Worm (Caenorhabditis elegans) whole organism, young adult: ENCODE measurements around the gene far-8.

ENCODE experiments used
- B0035.1 ChIP-seq: sonication (generic microtip); optimal IDR thresholded peaks from 2 replicates; lab custom pipeline; 2016; ENCODE audit warnings: missing genetic modification characterization, mild to moderate bottlenecking, missing compliant biosample characterization, missing genotype, missing genetic modification reagents
- B0336.3 ChIP-seq: fragments of 200-800 bp; sonication (Bioruptor generic); IDR thresholded peaks from 2 replicates; pipeline ENCODE4 v1.3.6; 2022; ENCODE audit warnings: missing genetic modification characterization, missing compliant biosample characterization
- C06A6.2 ChIP-seq: fragments of 200-800 bp; sonication (Bioruptor generic); conservative IDR thresholded peaks from 2 replicates; pipeline ENCODE4 v1.3.6; 2022; ENCODE audit warnings: missing genetic modification characterization, missing compliant biosample characterization
- D2030.7 ChIP-seq: fragments of 200-800 bp; sonication (Bioruptor generic); IDR thresholded peaks from 2 replicates; pipeline ENCODE4 v1.3.6; 2022; ENCODE audit warnings: missing genetic modification reagents, missing genetic modification characterization, missing compliant biosample characterization
- F22D6.2 ChIP-seq: sonication (generic microtip); optimal IDR thresholded peaks from 2 replicates; lab custom pipeline; 2016; ENCODE audit warnings: mild to moderate bottlenecking, missing genetic modification characterization, missing compliant biosample characterization
- F33H1.4 ChIP-seq: fragments of 200-800 bp; sonication (Bioruptor generic); IDR thresholded peaks from 2 replicates; pipeline ENCODE4 v1.3.6; 2022; ENCODE audit warnings: missing genetic modification reagents, missing genetic modification characterization, missing compliant biosample characterization
- F37B4.10 ChIP-seq: fragments of 200-800 bp; sonication (Bioruptor generic); IDR thresholded peaks from 2 replicates; pipeline ENCODE4 v1.3.6; 2022; ENCODE audit warnings: missing genetic modification characterization, missing compliant biosample characterization
- F55B11.4 ChIP-seq: sonication (generic microtip); optimal IDR thresholded peaks from 2 replicates; lab custom pipeline; 2016; ENCODE audit warnings: missing compliant biosample characterization, missing genetic modification characterization, borderline replicate concordance; ENCODE audit not compliant: insufficient read depth
- T26A5.8 ChIP-seq: sonication (generic microtip); optimal IDR thresholded peaks from 2 replicates; lab custom pipeline; 2016; ENCODE audit warnings: missing genetic modification characterization, missing compliant biosample characterization
- Y53F4B.3 ChIP-seq: fragments of 200-800 bp; sonication (Bioruptor generic); IDR thresholded peaks from 2 replicates; pipeline ENCODE4 v1.3.6; 2022; ENCODE audit warnings: missing genetic modification reagents, missing genetic modification characterization, missing compliant biosample characterization
- Y53G8AR.9 ChIP-seq: fragments of 200-800 bp; sonication (Bioruptor generic); conservative IDR thresholded peaks from 2 replicates; pipeline ENCODE4 v1.3.6; 2022; ENCODE audit warnings: missing genetic modification reagents, missing genetic modification characterization, missing compliant biosample characterization
- akir-1 ChIP-seq: fragments of 200-800 bp; sonication (Bioruptor generic); optimal IDR thresholded peaks from 2 replicates; lab custom pipeline; 2018; ENCODE audit warnings: mild to moderate bottlenecking, missing genetic modification characterization, moderate library complexity, missing compliant biosample characterization
- ama-1 ChIP-seq, 3 experiments: fragments of 150-350 bp in 1 of 3; sonication (generic microtip) in 2 of 3; optimal IDR thresholded peaks; 2 replicates each; lab custom pipeline; 2014 to 2018; ENCODE audit warnings: missing biosample characterization in 2 of 3, missing genetic modification characterization in 2 of 3, missing genetic modification reagents in 2 of 3
- aptf-2 ChIP-seq: fragments of 200-800 bp; sonication (Bioruptor generic); conservative IDR thresholded peaks from 2 replicates; pipeline ENCODE4 v1.3.6; 2022; ENCODE audit warnings: missing genetic modification reagents, missing genetic modification characterization, missing compliant biosample characterization
- attf-6 ChIP-seq: fragments of 200-800 bp; sonication (Bioruptor generic); IDR thresholded peaks from 2 replicates; pipeline ENCODE4 v1.3.6; 2022; ENCODE audit warnings: missing genetic modification reagents, missing genetic modification characterization, missing compliant biosample characterization
- bed-1 ChIP-seq: fragments of 200-800 bp; sonication (Bioruptor generic); IDR thresholded peaks from 2 replicates; pipeline ENCODE4 v1.3.6; 2022; ENCODE audit warnings: missing genetic modification reagents, missing genetic modification characterization, missing compliant biosample characterization
- ceh-79 ChIP-seq: sonication (generic microtip); optimal IDR thresholded peaks from 2 replicates; lab custom pipeline; 2017; ENCODE audit warnings: mild to moderate bottlenecking, missing genetic modification characterization, missing compliant biosample characterization
- efl-1 ChIP-seq: fragments of 150-350 bp; optimal IDR thresholded peaks from 2 replicates; lab custom pipeline; 2014; ENCODE audit warnings: missing biosample characterization, missing genetic modification reagents, missing genetic modification characterization
- ekl-4 ChIP-seq: fragments of 200-800 bp; sonication (Bioruptor generic); IDR thresholded peaks from 2 replicates; pipeline ENCODE4 v1.3.6; 2022; ENCODE audit warnings: missing genetic modification reagents, missing genetic modification characterization, missing compliant biosample characterization
- ets-4 ChIP-seq: fragments of 200-800 bp; sonication (Bioruptor generic); optimal IDR thresholded peaks from 2 replicates; lab custom pipeline; 2018; ENCODE audit warnings: mild to moderate bottlenecking, missing genetic modification characterization, missing compliant biosample characterization
- hlh-12 ChIP-seq: sonication (generic microtip); optimal IDR thresholded peaks from 2 replicates; lab custom pipeline; 2016; ENCODE audit warnings: missing genetic modification characterization, missing compliant biosample characterization
- hmg-1.2 ChIP-seq: fragments of 200-800 bp; sonication (Bioruptor generic); IDR thresholded peaks from 2 replicates; pipeline ENCODE4 v1.3.6; 2022; ENCODE audit warnings: missing genetic modification reagents, missing genetic modification characterization, missing compliant biosample characterization
- hsf-1 ChIP-seq: fragments of 200-800 bp; sonication (Bioruptor generic); IDR thresholded peaks from 2 replicates; pipeline ENCODE4 v1.3.6; 2022; ENCODE audit warnings: missing genetic modification reagents, missing genetic modification characterization, missing compliant biosample characterization
- lag-1 ChIP-seq: fragments of 200-800 bp; sonication (Bioruptor generic); IDR thresholded peaks from 2 replicates; pipeline ENCODE4 v1.3.6; 2022; ENCODE audit warnings: missing genetic modification reagents, missing genetic modification characterization, missing compliant biosample characterization
- lin-35 ChIP-seq, 3 experiments: fragments of 150-350 bp in 2 of 3; sonication (generic microtip) in 1 of 3; optimal IDR thresholded peaks; 2 replicates each; lab custom pipeline; 2014 to 2018; ENCODE audit warnings: missing biosample characterization in 3 of 3, missing genetic modification characterization in 3 of 3, missing genetic modification reagents in 3 of 3
- lir-1 ChIP-seq: fragments of 200-800 bp; sonication (Bioruptor generic); conservative IDR thresholded peaks from 2 replicates; pipeline ENCODE4 v1.3.6; 2022; ENCODE audit warnings: missing genetic modification reagents, missing genetic modification characterization, missing compliant biosample characterization
- lsl-1 ChIP-seq: fragments of 200-800 bp; sonication (Bioruptor generic); optimal IDR thresholded peaks from 2 replicates; lab custom pipeline; 2018; ENCODE audit warnings: mild to moderate bottlenecking, missing genetic modification characterization, moderate library complexity, missing compliant biosample characterization
- lsy-27 ChIP-seq: sonication (generic microtip); optimal IDR thresholded peaks from 2 replicates; lab custom pipeline; 2017; ENCODE audit warnings: missing genetic modification characterization, mild to moderate bottlenecking, missing compliant biosample characterization, antibody characterized with exemption, missing genotype, borderline replicate concordance; ENCODE audit not compliant: insufficient read depth
- madf-10 ChIP-seq: sonication (generic microtip); optimal IDR thresholded peaks from 2 replicates; lab custom pipeline; 2016; ENCODE audit warnings: mild to moderate bottlenecking, missing genetic modification characterization, missing compliant biosample characterization
- madf-3 ChIP-seq: fragments of 200-800 bp; sonication (Bioruptor generic); IDR thresholded peaks from 2 replicates; pipeline ENCODE4 v1.3.6; 2022; ENCODE audit warnings: missing genetic modification reagents, missing genetic modification characterization, missing compliant biosample characterization
- madf-6 ChIP-seq: fragments of 200-800 bp; sonication (Bioruptor generic); IDR thresholded peaks from 2 replicates; pipeline ENCODE4 v1.3.6; 2022; ENCODE audit warnings: missing genetic modification reagents, missing genetic modification characterization, missing compliant biosample characterization
- mcd-1 ChIP-seq: fragments of 200-800 bp; sonication (Bioruptor generic); IDR thresholded peaks from 2 replicates; pipeline ENCODE4 v1.3.6; 2022; ENCODE audit warnings: missing genetic modification reagents, missing genetic modification characterization, missing compliant biosample characterization
- mel-28 ChIP-seq: sonication (generic microtip); optimal IDR thresholded peaks from 2 replicates; lab custom pipeline; 2016; ENCODE audit warnings: borderline replicate concordance, mild to moderate bottlenecking, missing genetic modification characterization, missing compliant biosample characterization
- mxl-1 ChIP-seq: sonication (generic microtip); optimal IDR thresholded peaks from 2 replicates; lab custom pipeline; 2016; ENCODE audit warnings: missing genetic modification characterization, missing compliant biosample characterization
- nfya-2 ChIP-seq: fragments of 200-800 bp; sonication (Bioruptor generic); IDR thresholded peaks from 2 replicates; pipeline ENCODE4 v1.3.6; 2022; ENCODE audit warnings: missing genetic modification reagents, missing genetic modification characterization, missing compliant biosample characterization
- nhr-179 ChIP-seq: sonication (generic microtip); optimal IDR thresholded peaks from 2 replicates; lab custom pipeline; 2016; ENCODE audit warnings: mild to moderate bottlenecking, missing genetic modification characterization, missing compliant biosample characterization
- pha-4 ChIP-seq: fragments of 150-350 bp; sonication (generic microtip); optimal IDR thresholded peaks from 2 replicates; lab custom pipeline; 2014; ENCODE audit warnings: missing biosample characterization, missing genetic modification reagents, missing genetic modification characterization
- repo-1 ChIP-seq: sonication (generic microtip); optimal IDR thresholded peaks from 2 replicates; lab custom pipeline; 2017; ENCODE audit warnings: mild to moderate bottlenecking, missing genetic modification characterization, missing compliant biosample characterization
- sea-2 ChIP-seq: fragments of 200-800 bp; sonication (Bioruptor generic); IDR thresholded peaks from 2 replicates; pipeline ENCODE4 v1.3.6; 2022; ENCODE audit warnings: missing genetic modification characterization, missing compliant biosample characterization
- snpc-1.1 ChIP-seq: sonication (generic microtip); optimal IDR thresholded peaks from 2 replicates; lab custom pipeline; 2017; ENCODE audit warnings: missing genetic modification characterization, mild to moderate bottlenecking, missing compliant biosample characterization, antibody characterized with exemption, moderate library complexity, missing genotype, missing genetic modification reagents; ENCODE audit not compliant: insufficient read depth
- snpc-1.3 ChIP-seq: sonication (generic microtip); optimal IDR thresholded peaks from 2 replicates; lab custom pipeline; 2017; ENCODE audit warnings: missing genetic modification characterization, mild to moderate bottlenecking, missing compliant biosample characterization, antibody characterized with exemption, moderate library complexity, missing genotype, missing genetic modification reagents; ENCODE audit not compliant: insufficient read depth
- snpc-3.4 ChIP-seq: sonication (generic microtip); optimal IDR thresholded peaks from 2 replicates; lab custom pipeline; 2017; ENCODE audit warnings: missing genetic modification characterization, mild to moderate bottlenecking, missing compliant biosample characterization, antibody characterized with exemption, moderate library complexity, missing genotype, missing genetic modification reagents
- snpc-4 ChIP-seq, 5 experiments: fragments of 150-350 bp in 1 of 5; sonication (generic microtip) in 4 of 5; optimal IDR thresholded peaks; 2 replicates each; lab custom pipeline; 2014 to 2018; ENCODE audit warnings: missing genetic modification characterization in 5 of 5, missing biosample characterization in 3 of 5, antibody characterized with exemption in 2 of 5, mild to moderate bottlenecking in 2 of 5, missing compliant biosample characterization in 2 of 5, missing genotype in 2 of 5, moderate library complexity in 2 of 5, missing genetic modification reagents in 1 of 5
- tlf-1 ChIP-seq: fragments of 200-800 bp; sonication (Bioruptor generic); optimal IDR thresholded peaks from 2 replicates; lab custom pipeline; 2018; ENCODE audit warnings: mild to moderate bottlenecking, missing genetic modification characterization, missing compliant biosample characterization
- xnd-1 ChIP-seq: sonication (generic microtip); optimal IDR thresholded peaks from 2 replicates; lab custom pipeline; 2016; ENCODE audit warnings: missing genotype, missing genetic modification reagents, missing genetic modification characterization, missing compliant biosample characterization
- ztf-18 ChIP-seq: sonication (generic microtip); optimal IDR thresholded peaks from 2 replicates; lab custom pipeline; 2016; ENCODE audit warnings: missing genotype, mild to moderate bottlenecking, missing genetic modification characterization, missing compliant biosample characterization
- ztf-22 ChIP-seq: fragments of 200-800 bp; sonication (Bioruptor generic); optimal IDR thresholded peaks from 2 replicates; lab custom pipeline; 2018; ENCODE audit warnings: mild to moderate bottlenecking, missing genetic modification characterization, moderate library complexity, missing compliant biosample characterization
- ztf-3 ChIP-seq: fragments of 200-800 bp; sonication (Bioruptor generic); optimal IDR thresholded peaks from 2 replicates; lab custom pipeline; 2018; ENCODE audit warnings: mild to moderate bottlenecking, missing genetic modification characterization, missing compliant biosample characterization

The far-8 gene

ce11 chrIII:793595-793994 lies 49.1 kb upstream of the far-8 start, which contains the start of gene snt-2 (continued):
- TF ChIP-seq lin-35 (GFP tag; optimal IDR thresholded peaks at IDR 0.05; lab: Kevin White, UChicago): peak in 1 of 3 experiments; percentile 55
- no peak for TF ChIP-seq lag-1 (GFP tag; lab: Robert Waterston, UW)
- peak; percentile 23 for TF ChIP-seq xnd-1 (tag; lab: Kevin White, UChicago)
- no peak for TF ChIP-seq snpc-4 (GFP tag; optimal IDR thresholded peaks at IDR 0.05; lab: Kevin White, UChicago)
- TF ChIP-seq snpc-4 (tag; optimal IDR thresholded peaks at IDR 0.05; lab: Kevin White, UChicago): peak in 1 of 4 experiments; percentile 3
- no peak for TF ChIP-seq ets-4
- no peak for TF ChIP-seq ama-1 (optimal IDR thresholded peaks at IDR 0.05; lab: Kevin White, UChicago)
- no peak for TF ChIP-seq ama-1 (GFP tag; optimal IDR thresholded peaks at IDR 0.05; lab: Kevin White, UChicago)
- TF ChIP-seq efl-1 (GFP tag; lab: Kevin White, UChicago): peak; percentile 48
- no peak for TF ChIP-seq snpc-1.1 (tag; lab: Kevin White, UChicago)
- no peak for TF ChIP-seq lsy-27 (tag; lab: Kevin White, UChicago)
- no peak for TF ChIP-seq madf-3 (GFP tag; lab: Robert Waterston, UW)
- TF ChIP-seq sea-2 (GFP tag; lab: Robert Waterston, UW): no peak
- TF ChIP-seq hlh-12 (tag; lab: Kevin White, UChicago): no peak
- peak; percentile 19 for TF ChIP-seq snpc-3.4 (tag; lab: Kevin White, UChicago)
- TF ChIP-seq aptf-2 (GFP tag; lab: Robert Waterston, UW): no peak
- TF ChIP-seq ztf-22 (GFP tag; lab: Kevin White, UChicago): no peak
- TF ChIP-seq madf-10: no peak
- no peak for TF ChIP-seq akir-1 (GFP tag; lab: Kevin White, UChicago)
- TF ChIP-seq lir-1 (GFP tag; lab: Robert Waterston, UW): no peak
- no peak for TF ChIP-seq hsf-1 (GFP tag; lab: Robert Waterston, UW)
- TF ChIP-seq lsl-1 (GFP tag; lab: Kevin White, UChicago): peak; percentile 92
- no peak for TF ChIP-seq F55B11.4 (tag; lab: Kevin White, UChicago)
- no peak for TF ChIP-seq B0035.1 (tag; lab: Kevin White, UChicago)
- peak; percentile 96 for TF ChIP-seq F33H1.4 (GFP tag; lab: Robert Waterston, UW)
- no peak for TF ChIP-seq F37B4.10 (GFP tag; lab: Robert Waterston, UW)
- TF ChIP-seq Y53G8AR.9 (GFP tag; lab: Robert Waterston, UW): no peak
- TF ChIP-seq mxl-1: no peak
- TF ChIP-seq mel-28: no peak
- TF ChIP-seq ztf-18 (tag; lab: Kevin White, UChicago): peak; percentile 36
- peak; percentile 80 for TF ChIP-seq mcd-1 (GFP tag; lab: Robert Waterston, UW)
- TF ChIP-seq D2030.7 (GFP tag; lab: Robert Waterston, UW): peak; percentile 53
- no peak for TF ChIP-seq bed-1
- TF ChIP-seq repo-1 (tag; lab: Kevin White, UChicago): no peak
- TF ChIP-seq hmg-1.2 (GFP tag; lab: Robert Waterston, UW): peak; percentile 35
- peak; percentile 51 for TF ChIP-seq B0336.3 (GFP tag; lab: Robert Waterston, UW)
- no peak for TF ChIP-seq attf-6 (GFP tag; lab: Robert Waterston, UW)
- TF ChIP-seq ztf-3 (GFP tag; lab: Kevin White, UChicago): no peak
- TF ChIP-seq madf-6 (GFP tag; lab: Robert Waterston, UW): peak; percentile 62
- TF ChIP-seq nfya-2 (GFP tag; lab: Robert Waterston, UW): no peak
- TF ChIP-seq ceh-79 (tag; lab: Kevin White, UChicago): no peak
- no peak for TF ChIP-seq C06A6.2
- no peak for TF ChIP-seq nhr-179 (tag; lab: Kevin White, UChicago)
- no peak for TF ChIP-seq ekl-4
- TF ChIP-seq F22D6.2 (tag; lab: Kevin White, UChicago): no peak
- TF ChIP-seq Y53F4B.3: no peak
- peak; percentile 69 for TF ChIP-seq snpc-1.3 (tag; lab: Kevin White, UChicago)
- no peak for TF ChIP-seq pha-4 (tag; lab: Kevin White, UChicago)
- peak; percentile 35 for TF ChIP-seq tlf-1 (GFP tag; lab: Kevin White, UChicago)
- TF ChIP-seq T26A5.8 (tag; lab: Kevin White, UChicago): no peak
